Worm (Caenorhabditis elegans): ENCODE data around the gene K11D12.6.
A peak's percentile ranks its signal among the peaks of the same experiment; 100 is the strongest.

- TF ChIP-seq snpc-3.4 (tag; optimal IDR thresholded peaks at IDR 0.05) (no peak), ama-1 (optimal IDR thresholded peaks at IDR 0.05) (no peak), ama-1 (GFP tag; optimal IDR thresholded peaks at IDR 0.05) (no peak), ceh-40 (GFP tag; IDR thresholded peaks at IDR 0.05) (no peak), Y67H2A.10 (GFP tag; conservative IDR thresholded peaks at IDR 0.05) (no peak), repo-1 (tag; optimal IDR thresholded peaks at IDR 0.05) (no peak), sea-2 (GFP tag; IDR thresholded peaks at IDR 0.05) (no peak), attf-5 (GFP tag; optimal IDR thresholded peaks at IDR 0.05) (peak; percentile 88), athp-1 (tag; optimal IDR thresholded peaks at IDR 0.05) (no peak), cebp-2 (GFP tag; IDR thresholded peaks at IDR 0.05) (no peak), attf-6 (GFP tag; IDR thresholded peaks at IDR 0.05) (no peak), ztf-26 (tag; optimal IDR thresholded peaks at IDR 0.05) (no peak), ekl-4 (GFP tag; IDR thresholded peaks at IDR 0.05) (no peak), ets-4 (GFP tag; optimal IDR thresholded peaks at IDR 0.05) (no peak)
Observed at ce11 chrV:5080853-5081338, 45.9 kb upstream of the K11D12.6 start, which contains the start of gene Y58A7A.3.
